Fruit fly (Drosophila melanogaster): ENCODE results near the gene Mau2.

The Mau2 gene

dm6 chr3R:15177230-15177629, 31.8 kb upstream of the Mau2 start (continued):
- TF ChIP-seq CG10209 (GFP tag; optimal IDR thresholded peaks at IDR 0.05) (no peak), so (GFP tag; IDR thresholded peaks at IDR 0.05) (peak; percentile 76; the same call in 2 of the 3 replicates), Poxn (GFP tag; IDR thresholded peaks at IDR 0.05) (no peak), Nf-YA (GFP tag; IDR thresholded peaks at IDR 0.05) (no peak), sd (tag; optimal IDR thresholded peaks at IDR 0.05) (peak; percentile 9), CG10959 (GFP tag; IDR thresholded peaks at IDR 0.05) (no peak), CG4854 (GFP tag; optimal IDR thresholded peaks at IDR 0.05) (no peak), CG14710 (tag; optimal IDR thresholded peaks at IDR 0.05) (no peak), Jarid2 (GFP tag; optimal IDR thresholded peaks at IDR 0.05) (no peak), CG18476 (GFP tag; optimal IDR thresholded peaks at IDR 0.05) (no peak), stwl (tag; optimal IDR thresholded peaks at IDR 0.05) (no peak), TFAM (GFP tag; optimal IDR thresholded peaks at IDR 0.05) (no peak), CG10321 (GFP tag; IDR thresholded peaks at IDR 0.05) (no peak), Dip3 (GFP tag; optimal IDR thresholded peaks at IDR 0.05) (no peak)

- TF ChIP-seq oc (tag; optimal IDR thresholded peaks at IDR 0.05), result no peak
- no peak for TF ChIP-seq sr (GFP tag; IDR thresholded peaks at IDR 0.05)
- no peak for TF ChIP-seq Hr78 (GFP tag; optimal IDR thresholded peaks at IDR 0.05)
- no peak for TF ChIP-seq org-1 (GFP tag; optimal IDR thresholded peaks at IDR 0.05)
- no peak for TF ChIP-seq CG1024 (GFP tag; IDR thresholded peaks at IDR 0.05)
- no peak for TF ChIP-seq CG15601 (tag; optimal IDR thresholded peaks at IDR 0.05)
- TF ChIP-seq Hsf (GFP tag; optimal IDR thresholded peaks at IDR 0.05), result no peak
- no peak for TF ChIP-seq CG6791 (GFP tag; IDR thresholded peaks at IDR 0.05; ENCODE audit: partially characterized antibody)
- TF ChIP-seq NfI (GFP tag; optimal IDR thresholded peaks at IDR 0.05), result no peak
- TF ChIP-seq CG17568 (GFP tag; optimal IDR thresholded peaks at IDR 0.05), result no peak
- no peak for TF ChIP-seq CG10654 (GFP tag; optimal IDR thresholded peaks at IDR 0.05)
Observed at dm6 chr3R:15181467-15181866, 27.5 kb upstream of the Mau2 start, which contains the start of gene Mf. Gene Mf, minus strand, starts transcription at chr3R:15181510.

DNA sequence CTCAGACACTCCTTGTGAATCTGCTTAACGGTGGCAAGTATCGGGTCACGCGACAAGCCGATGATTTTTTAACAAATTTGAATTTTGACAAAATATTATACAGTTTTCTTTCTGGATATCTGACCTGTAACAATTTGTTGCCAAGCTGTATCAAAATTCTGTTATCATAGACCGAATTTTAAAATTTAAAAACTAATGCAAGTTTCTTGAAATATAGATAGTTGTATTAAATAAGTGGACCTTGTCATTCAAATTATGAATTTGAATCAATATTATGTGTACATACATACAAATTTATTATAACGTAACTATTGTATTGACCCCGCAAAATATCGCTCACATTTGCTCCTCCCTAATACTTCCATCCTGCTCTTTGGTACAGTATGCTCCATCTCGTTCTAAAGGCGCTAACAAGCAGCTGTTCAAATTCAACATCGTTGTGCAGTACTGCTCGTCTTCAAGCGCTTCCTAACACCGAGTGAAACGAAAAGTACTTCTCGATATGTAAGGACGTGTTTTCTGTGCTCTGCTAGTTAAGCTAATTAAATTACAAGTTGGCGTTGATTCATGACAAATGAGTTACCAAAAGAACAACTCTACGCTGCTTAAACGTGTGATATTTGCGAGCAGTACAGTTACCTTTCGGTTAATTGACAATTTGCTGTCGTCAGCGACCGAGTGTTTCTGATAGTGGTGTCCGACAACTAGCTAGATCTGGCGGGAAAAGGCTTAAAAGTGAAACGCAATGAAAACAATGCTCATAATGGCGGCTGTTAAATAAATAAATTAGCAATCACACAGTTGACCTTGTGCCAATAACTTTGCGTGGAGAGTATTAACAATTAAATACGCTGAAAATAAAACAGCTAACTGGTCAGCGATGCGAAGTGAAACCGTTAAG, 12.6 kb upstream of the Mau2 start, which contains the start of the genes Kpc1 and CG42542:
Kpc1 (minus strand) TSS at position 77 of the 901 bp plus-strand sequence.
CG42542 (plus strand) TSS at position 465 of the 901 bp plus-strand sequence.
- TF ChIP-seq Sin3A (optimal IDR thresholded peaks at IDR 0.05) (peak; percentile 89), CG17802 (tag; optimal IDR thresholded peaks at IDR 0.05) (peak; percentile 35), cad (GFP tag; optimal IDR thresholded peaks at IDR 0.05) (no peak), CG7372 (GFP tag; IDR thresholded peaks at IDR 0.05) (peak; percentile 44), Abd-B (GFP tag; optimal IDR thresholded peaks at IDR 0.05) (no peak), CG1603 (tag; optimal IDR thresholded peaks at IDR 0.05) (peak; percentile 70), Blimp-1 (GFP tag; optimal IDR thresholded peaks at IDR 0.05) (peak; percentile 90), CG9215 (GFP tag; IDR thresholded peaks at IDR 0.05) (peak; percentile 65), CG11093 (GFP tag; IDR thresholded peaks at IDR 0.05) (no peak), corto (GFP tag; optimal IDR thresholded peaks at IDR 0.05) (peak; percentile 35), peb (GFP tag; IDR thresholded peaks at IDR 0.05) (no peak), tx (GFP tag; optimal IDR thresholded peaks at IDR 0.05) (peak; percentile 60), bbx (GFP tag; IDR thresholded peaks at IDR 0.05; ENCODE audit: partially characterized antibody) (peak; percentile 70), zfh1 (GFP tag; IDR thresholded peaks at IDR 0.05) (peak; percentile 50), maf-S (GFP tag; optimal IDR thresholded peaks at IDR 0.05) (peak; percentile 63), Gsc (GFP tag; IDR thresholded peaks at IDR 0.05) (no peak), amos (GFP tag; IDR thresholded peaks at IDR 0.05; ENCODE audit: partially characterized antibody) (peak; percentile 89), CG10321 (GFP tag; IDR thresholded peaks at IDR 0.05) (peak; percentile 86), ato (GFP tag; IDR thresholded peaks at IDR 0.05; ENCODE audit: partially characterized antibody) (peak; percentile 84), CG13287 (GFP tag; IDR thresholded peaks at IDR 0.05; ENCODE audit: partially characterized antibody) (peak; percentile 93), CG12942 (GFP tag; optimal IDR thresholded peaks at IDR 0.05) (peak; percentile 69), CG31388 (GFP tag; optimal IDR thresholded peaks at IDR 0.05) (peak; percentile 37), CG4854 (GFP tag; optimal IDR thresholded peaks at IDR 0.05) (no peak), Mrtf (GFP tag; IDR thresholded peaks at IDR 0.05) (no peak)

Measured in whole organism, embryonic.